Fruit fly (Drosophila melanogaster) S2 (cell line): Measurements from ENCODE around the gene ea.

Source experiments
- CG8478 ChIP-seq: fragments of >200 bp; optimal IDR thresholded peaks from 2 replicates; lab custom pipeline; 2018
- CTCF ChIP-seq, 2 experiments: fragments of >200 bp; optimal IDR thresholded peaks; 2 replicates each; lab custom pipeline; 2018

DNA sequence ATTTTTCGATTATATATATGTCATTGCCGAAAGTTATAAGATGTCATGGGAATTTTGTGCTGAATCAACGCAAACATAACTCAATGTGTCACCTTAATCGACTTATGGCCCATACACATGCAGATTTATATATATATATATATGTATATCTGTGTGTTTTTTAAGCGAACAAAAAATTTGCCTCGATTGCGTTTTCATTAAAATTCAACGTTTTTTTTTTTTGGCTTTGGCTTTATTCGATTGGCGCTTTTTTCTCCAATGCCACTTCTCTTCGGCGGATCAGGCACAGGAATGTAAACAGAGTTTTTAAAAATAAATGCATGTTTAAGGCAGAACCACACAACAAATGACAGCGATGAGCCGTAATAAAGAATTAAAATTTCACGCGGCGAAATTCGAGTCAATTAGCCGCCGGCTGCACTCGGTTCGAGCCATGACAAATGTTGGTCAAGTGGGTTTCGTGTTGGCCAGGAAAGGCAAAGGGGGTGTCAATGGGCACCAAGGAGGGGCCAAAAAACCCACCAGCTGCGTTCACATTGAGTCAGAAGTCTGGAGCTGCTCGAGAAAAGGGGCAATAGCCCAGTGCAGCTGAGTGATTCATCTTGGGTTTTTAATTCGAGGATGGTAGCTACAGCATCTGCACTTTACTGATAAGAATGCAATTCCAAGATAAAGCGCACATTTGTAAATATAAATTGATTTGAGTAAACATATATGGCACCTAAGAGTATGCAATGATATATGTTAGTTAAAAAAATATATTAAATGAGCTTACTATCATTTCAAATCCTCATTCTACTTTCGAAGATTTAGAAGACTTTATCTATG is 45.3 kb upstream of the ea start:
- TF ChIP-seq CG8478 (lab: Kevin White, UChicago) (no peak), CTCF (optimal IDR thresholded peaks at IDR 0.05; lab: Kevin White, UChicago) (no peak)
